Worm (Caenorhabditis elegans) whole organism, L1 larva: ENCODE data around the gene fbxa-4.

Experiments used
- C04F5.9 ChIP-seq: sonication (generic microtip); optimal IDR thresholded peaks from 2 replicates; lab custom pipeline; 2016; ENCODE audit warnings: missing genetic modification characterization, missing compliant biosample characterization
- F16B12.6 ChIP-seq: fragments of 150-350 bp; optimal IDR thresholded peaks from 2 replicates; lab custom pipeline; 2014; ENCODE audit warnings: missing biosample characterization, missing genetic modification characterization
- Y116A8C.19 ChIP-seq: sonication (generic microtip); optimal IDR thresholded peaks from 2 replicates; lab custom pipeline; 2016; ENCODE audit warnings: missing compliant biosample characterization, missing genetic modification characterization, borderline replicate concordance
- aha-1 ChIP-seq: fragments of 150-350 bp; optimal IDR thresholded peaks from 2 replicates; lab custom pipeline; 2014; ENCODE audit warnings: missing biosample characterization, missing genetic modification characterization
- aly-2 ChIP-seq: fragments of 150-350 bp; optimal IDR thresholded peaks from 2 replicates; lab custom pipeline; 2014; ENCODE audit warnings: missing biosample characterization, missing genetic modification characterization
- ceh-82 ChIP-seq, 3 experiments: fragments of 150-350 bp in 1 of 3; sonication (generic microtip) in 2 of 3; optimal IDR thresholded peaks; 2 replicates each; lab custom pipeline; 2014 to 2017; ENCODE audit warnings: missing biosample characterization in 3 of 3, missing genetic modification characterization in 3 of 3
- ceh-88 ChIP-seq: fragments of 200-800 bp; sonication (Bioruptor generic); IDR thresholded peaks from 2 replicates; pipeline ENCODE4 v1.3.6; 2022; ENCODE audit warnings: missing genetic modification characterization, missing compliant biosample characterization
- ceh-90 ChIP-seq: sonication (generic microtip); optimal IDR thresholded peaks from 2 replicates; lab custom pipeline; 2016; ENCODE audit warnings: missing genetic modification characterization, missing compliant biosample characterization
- ces-1 ChIP-seq: fragments of 150-350 bp; optimal IDR thresholded peaks from 2 replicates; lab custom pipeline; 2014; ENCODE audit warnings: missing biosample characterization, missing genetic modification reagents, missing genetic modification characterization
- efl-1 ChIP-seq, 4 experiments: fragments of 150-350 bp; optimal IDR thresholded peaks in 3 of 4; peaks in 1 of 4; 1 replicate in 1 of 4; 2 replicates in 3 of 4; lab custom pipeline; 2014; ENCODE audit warnings: missing biosample characterization in 2 of 4, missing genetic modification characterization in 2 of 4, missing genetic modification reagents in 2 of 4
- efl-3 ChIP-seq: fragments of 200-800 bp; sonication (Bioruptor generic); optimal IDR thresholded peaks from 2 replicates; lab custom pipeline; 2018; ENCODE audit warnings: mild to moderate bottlenecking, missing genetic modification characterization, missing compliant biosample characterization
- egl-13 ChIP-seq: sonication (generic microtip); optimal IDR thresholded peaks from 2 replicates; lab custom pipeline; 2016; ENCODE audit warnings: missing genotype, missing genetic modification reagents, missing genetic modification characterization, missing compliant biosample characterization
- egl-27 ChIP-seq, 2 experiments: fragments of 150-350 bp in 1 of 2; sonication (generic microtip); optimal IDR thresholded peaks; 3 replicates each; lab custom pipeline; 2017 to 2018; ENCODE audit warnings: missing biosample characterization in 2 of 2, missing genetic modification characterization in 2 of 2, missing genetic modification reagents in 2 of 2
- elt-3 ChIP-seq, 6 experiments: fragments of 150-350 bp in 1 of 6; sonication (generic microtip); optimal IDR thresholded peaks; 2 replicates each; lab custom pipeline; 2017 to 2018; ENCODE audit warnings: missing biosample characterization in 6 of 6, missing genetic modification characterization in 6 of 6, inconsistent platforms in 1 of 6
- grh-1 ChIP-seq: fragments of 200-800 bp; sonication (Bioruptor generic); IDR thresholded peaks from 2 replicates; pipeline ENCODE4 v1.3.6; 2022; ENCODE audit warnings: missing genetic modification reagents, missing genetic modification characterization, missing compliant biosample characterization
- hlh-17 ChIP-seq: fragments of 200-800 bp; sonication (Bioruptor generic); optimal IDR thresholded peaks from 2 replicates; lab custom pipeline; 2018; ENCODE audit warnings: missing genetic modification characterization, mild to moderate bottlenecking, missing compliant biosample characterization, moderate library complexity, borderline replicate concordance
- hlh-4 ChIP-seq: sonication (generic microtip); optimal IDR thresholded peaks from 2 replicates; lab custom pipeline; 2016; ENCODE audit warnings: mild to moderate bottlenecking, missing genetic modification characterization, missing compliant biosample characterization
- irx-1 ChIP-seq: sonication (generic microtip); optimal IDR thresholded peaks from 2 replicates; lab custom pipeline; 2016; ENCODE audit warnings: missing genetic modification characterization, missing compliant biosample characterization
- jun-1 ChIP-seq: fragments of 150-350 bp; optimal IDR thresholded peaks from 2 replicates; lab custom pipeline; 2014; ENCODE audit warnings: missing biosample characterization, missing genetic modification reagents, missing genetic modification characterization
- lin-13 ChIP-seq: fragments of 150-350 bp; optimal IDR thresholded peaks from 2 replicates; lab custom pipeline; 2014; ENCODE audit warnings: missing biosample characterization, missing genetic modification reagents, missing genetic modification characterization
- lin-14 ChIP-seq: fragments of 200-800 bp; sonication (Bioruptor generic); optimal IDR thresholded peaks from 2 replicates; lab custom pipeline; 2018; ENCODE audit warnings: mild to moderate bottlenecking, missing genetic modification characterization, moderate library complexity, missing compliant biosample characterization
- lin-35 ChIP-seq, 2 experiments: fragments of 150-350 bp; optimal IDR thresholded peaks; 2 replicates each; lab custom pipeline; 2014; ENCODE audit warnings: missing biosample characterization in 2 of 2, missing genetic modification characterization in 2 of 2, missing genetic modification reagents in 2 of 2
- lin-39 ChIP-seq: fragments of 150-350 bp; optimal IDR thresholded peaks from 2 replicates; lab custom pipeline; 2014; ENCODE audit warnings: missing biosample characterization, missing genetic modification reagents, missing genetic modification characterization
- lir-3 ChIP-seq: sonication (generic microtip); optimal IDR thresholded peaks from 2 replicates; lab custom pipeline; 2016; ENCODE audit warnings: mild to moderate bottlenecking, missing genetic modification characterization, moderate library complexity, missing compliant biosample characterization; ENCODE audit not compliant: poor library complexity
- mef-2 ChIP-seq: fragments of 150-350 bp; optimal IDR thresholded peaks from 2 replicates; lab custom pipeline; 2014; ENCODE audit warnings: missing biosample characterization, missing genetic modification characterization
- mep-1 ChIP-seq: fragments of 150-350 bp; optimal IDR thresholded peaks from 2 replicates; lab custom pipeline; 2014; ENCODE audit warnings: missing biosample characterization, missing genetic modification characterization
- nhr-11 ChIP-seq: fragments of 150-350 bp; optimal IDR thresholded peaks from 2 replicates; lab custom pipeline; 2014; ENCODE audit warnings: missing biosample characterization, missing genetic modification characterization
- nhr-19 ChIP-seq: fragments of 200-800 bp; sonication (Bioruptor generic); conservative IDR thresholded peaks from 2 replicates; pipeline ENCODE4 v1.3.6; 2022; ENCODE audit warnings: missing genetic modification characterization, missing compliant biosample characterization
- nhr-77 ChIP-seq: fragments of 150-350 bp; optimal IDR thresholded peaks from 2 replicates; lab custom pipeline; 2014; ENCODE audit warnings: missing biosample characterization, missing genetic modification characterization
- nhr-85 ChIP-seq: sonication (generic microtip); peaks from one replicate; lab custom pipeline; 2016; ENCODE audit warnings: missing genetic modification characterization, inconsistent platforms, missing compliant biosample characterization
- nhr-90 ChIP-seq: sonication (generic microtip); optimal IDR thresholded peaks from 2 replicates; lab custom pipeline; 2016; ENCODE audit warnings: mild to moderate bottlenecking, missing genetic modification characterization, missing compliant biosample characterization; ENCODE audit not compliant: poor library complexity
- pag-3 ChIP-seq: sonication (generic microtip); optimal IDR thresholded peaks from 2 replicates; lab custom pipeline; 2017; ENCODE audit warnings: missing genetic modification characterization, mild to moderate bottlenecking, missing compliant biosample characterization, antibody characterized with exemption, borderline replicate concordance; ENCODE audit not compliant: insufficient read depth
- rnt-1 ChIP-seq: sonication (generic microtip); optimal IDR thresholded peaks from 2 replicates; lab custom pipeline; 2016; ENCODE audit warnings: mild to moderate bottlenecking, missing genetic modification characterization, moderate library complexity, missing compliant biosample characterization
- snpc-4 ChIP-seq: fragments of 150-350 bp; optimal IDR thresholded peaks from 2 replicates; lab custom pipeline; 2014; ENCODE audit warnings: missing biosample characterization, missing genetic modification characterization
- sup-37 ChIP-seq: fragments of 200-800 bp; sonication (Bioruptor generic); optimal IDR thresholded peaks from 2 replicates; lab custom pipeline; 2018; ENCODE audit warnings: mild to moderate bottlenecking, missing genetic modification characterization, missing compliant biosample characterization
- tbx-2 ChIP-seq: sonication (generic microtip); optimal IDR thresholded peaks from 2 replicates; lab custom pipeline; 2016; ENCODE audit warnings: missing genetic modification characterization, missing compliant biosample characterization
- unc-30 ChIP-seq: sonication (generic microtip); optimal IDR thresholded peaks from 2 replicates; lab custom pipeline; 2017; ENCODE audit warnings: missing biosample characterization, missing genetic modification characterization
- unc-86 ChIP-seq: sonication (generic microtip); optimal IDR thresholded peaks from 2 replicates; lab custom pipeline; 2016; ENCODE audit warnings: missing genetic modification characterization, missing compliant biosample characterization
- xbp-1 ChIP-seq: sonication (generic microtip); optimal IDR thresholded peaks from 2 replicates; lab custom pipeline; 2016; ENCODE audit warnings: missing genetic modification characterization, missing compliant biosample characterization
- zag-1 ChIP-seq: fragments of 150-350 bp; optimal IDR thresholded peaks from 2 replicates; lab custom pipeline; 2014; ENCODE audit warnings: missing biosample characterization, missing genetic modification characterization
- zip-4 ChIP-seq: fragments of 200-800 bp; sonication (Bioruptor generic); optimal IDR thresholded peaks from 2 replicates; lab custom pipeline; 2018; ENCODE audit warnings: mild to moderate bottlenecking, missing genetic modification characterization, moderate library complexity, missing compliant biosample characterization
- ztf-4 ChIP-seq: fragments of 150-350 bp; optimal IDR thresholded peaks from 2 replicates; lab custom pipeline; 2014; ENCODE audit warnings: missing biosample characterization, missing genetic modification characterization

The fbxa-4 gene

DNA sequence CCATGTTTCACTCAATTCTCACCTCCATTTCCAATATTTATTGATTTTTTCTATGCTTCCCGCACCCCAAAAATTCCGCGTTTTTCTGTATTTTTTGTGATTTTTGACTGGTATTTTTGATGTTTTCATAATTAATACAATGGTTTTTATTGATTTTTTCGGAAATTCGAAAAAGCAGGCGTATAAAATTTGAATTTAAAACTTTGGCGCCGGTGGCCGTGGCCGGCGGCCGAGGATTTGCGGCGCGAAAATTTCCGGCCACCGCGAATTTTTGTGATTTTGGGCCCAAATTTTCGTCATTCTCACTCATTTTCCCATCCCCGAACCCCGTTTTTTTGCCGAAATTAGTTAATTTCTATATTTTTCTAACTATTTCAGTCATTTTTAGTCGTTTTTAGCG is 35.7 kb upstream of the fbxa-4 start (continued):
- TF ChIP-seq nhr-90 (tag; lab: Kevin White, UChicago) (peak; percentile 75), grh-1 (0 out of 2 replicates have a peak, but pooled peaks have one; percentile 53), efl-1 (optimal IDR thresholded peaks at IDR 0.05; lab: Kevin White, UChicago) (peak; percentile 89 to 91), efl-1 (GFP tag; optimal IDR thresholded peaks at IDR 0.05 in 1 of 2; lab: Kevin White, UChicago) (peak; percentile 89 to 98), xbp-1 (tag; lab: Kevin White, UChicago) (peak; percentile 49), efl-3 (GFP tag; lab: Kevin White, UChicago) (no peak), nhr-11 (tag; lab: Kevin White, UChicago) (no peak), nhr-19 (GFP tag; lab: Robert Waterston, UW) (peak; percentile 70), unc-86 (tag; lab: Kevin White, UChicago) (peak; percentile 2), mep-1 (tag; lab: Kevin White, UChicago) (peak; percentile 51), Y116A8C.19 (tag; lab: Kevin White, UChicago) (no peak), jun-1 (tag; lab: Kevin White, UChicago) (peak; percentile 18), lin-39 (tag; lab: Kevin White, UChicago) (no peak), egl-13 (tag; lab: Kevin White, UChicago) (peak; percentile 12), snpc-4 (tag; lab: Kevin White, UChicago) (no peak), pag-3 (tag; lab: Kevin White, UChicago) (no peak), ceh-88 (GFP tag; lab: Robert Waterston, UW) (no peak), sup-37 (GFP tag; lab: Kevin White, UChicago) (no peak), ztf-4 (tag; lab: Kevin White, UChicago) (no peak), hlh-17 (no peak), tbx-2 (peak; percentile 67), ceh-90 (tag; lab: Kevin White, UChicago) (peak; percentile 89), unc-30 (tag; lab: Kevin White, UChicago) (no peak), lin-35 (GFP tag; optimal IDR thresholded peaks at IDR 0.05; lab: Kevin White, UChicago) (peak; percentile 88 to 89), nhr-85 (tag; lab: Kevin White, UChicago) (peak; percentile 81), rnt-1 (tag; lab: Kevin White, UChicago) (peak; percentile 93), lir-3 (tag; lab: Kevin White, UChicago) (no peak), egl-27 (tag; optimal IDR thresholded peaks at IDR 0.05; lab: Kevin White, UChicago) (no peak), irx-1 (peak; percentile 81), hlh-4 (tag; lab: Kevin White, UChicago) (no peak)

- TF ChIP-seq efl-1 (optimal IDR thresholded peaks at IDR 0.05; lab: Kevin White, UChicago) (no peak), efl-1 (GFP tag; optimal IDR thresholded peaks at IDR 0.05 in 1 of 2; lab: Kevin White, UChicago) (peak in 1 of 2 experiments; percentile 11), nhr-77 (tag; lab: Kevin White, UChicago) (no peak)
Observed at ce11 chrII:2446727-2447126, 31.4 kb upstream of the fbxa-4 start.

ce11 chrII:2445164-2445563 is 29.8 kb upstream of the fbxa-4 start:
- no peak for TF ChIP-seq efl-1 (optimal IDR thresholded peaks at IDR 0.05; lab: Kevin White, UChicago)
- peak in 1 of 2 experiments; percentile 7 for TF ChIP-seq efl-1 (GFP tag; optimal IDR thresholded peaks at IDR 0.05 in 1 of 2; lab: Kevin White, UChicago)
- no peak for TF ChIP-seq aha-1 (tag; lab: Kevin White, UChicago)
- no peak for TF ChIP-seq zag-1

ce11 chrII:2442979-2443378 is 27.6 kb upstream of the fbxa-4 start, which contains the start of gene vab-19:
vab-19 (plus strand) TSS chrII:2443279.
- TF ChIP-seq F16B12.6 = no peak
- TF ChIP-seq ceh-82 (tag; optimal IDR thresholded peaks at IDR 0.05; lab: Kevin White, UChicago) = no peak
- TF ChIP-seq lin-14 = no peak
- TF ChIP-seq xbp-1 (tag; lab: Kevin White, UChicago) = no peak
- no peak for TF ChIP-seq nhr-77 (tag; lab: Kevin White, UChicago)
- TF ChIP-seq hlh-17 = no peak
- TF ChIP-seq elt-3 (tag; optimal IDR thresholded peaks at IDR 0.05; lab: Kevin White, UChicago) = no peak
- TF ChIP-seq mef-2 (tag; lab: Kevin White, UChicago) = no peak
- TF ChIP-seq zag-1 = no peak
- no peak for TF ChIP-seq zip-4 (GFP tag; lab: Kevin White, UChicago)
- TF ChIP-seq C04F5.9 (tag; lab: Kevin White, UChicago) = no peak
- no peak for TF ChIP-seq grh-1
- no peak for TF ChIP-seq lin-39 (tag; lab: Kevin White, UChicago)
- no peak for TF ChIP-seq lin-35 (GFP tag; optimal IDR thresholded peaks at IDR 0.05; lab: Kevin White, UChicago)
- TF ChIP-seq aly-2 (tag; lab: Kevin White, UChicago) = no peak
- TF ChIP-seq ceh-88 (GFP tag; lab: Robert Waterston, UW) = no peak
- no peak for TF ChIP-seq ces-1
- TF ChIP-seq unc-86 (tag; lab: Kevin White, UChicago) = no peak
- TF ChIP-seq lin-13 = no peak
